Worm (Caenorhabditis elegans) whole organism, late embryonic: ENCODE results near the gene mog-5.

Experiments used
- F13H6.1 ChIP-seq: sonication (generic microtip); optimal IDR thresholded peaks from 2 replicates; lab custom pipeline; 2016; ENCODE audit warnings: missing genetic modification characterization, missing compliant biosample characterization
- K02D7.2 ChIP-seq: sonication (generic microtip); optimal IDR thresholded peaks from 2 replicates; lab custom pipeline; 2017; ENCODE audit warnings: mild to moderate bottlenecking, missing genetic modification characterization, missing compliant biosample characterization
- ama-1 ChIP-seq: fragments of 150-350 bp; optimal IDR thresholded peaks from 2 replicates; lab custom pipeline; 2014
- ceh-30 ChIP-seq: fragments of 150-350 bp; optimal IDR thresholded peaks from 2 replicates; lab custom pipeline; 2014; ENCODE audit warnings: missing biosample characterization, missing genetic modification characterization
- ceh-48 ChIP-seq: sonication (generic microtip); optimal IDR thresholded peaks from 2 replicates; lab custom pipeline; 2016; ENCODE audit warnings: missing genetic modification characterization, inconsistent platforms, missing compliant biosample characterization
- dmd-4 ChIP-seq: sonication (generic microtip); optimal IDR thresholded peaks from 2 replicates; lab custom pipeline; 2016; ENCODE audit warnings: borderline replicate concordance, missing genetic modification characterization, missing compliant biosample characterization
- madf-2 ChIP-seq: sonication (generic microtip); optimal IDR thresholded peaks from 2 replicates; lab custom pipeline; 2017; ENCODE audit warnings: missing genetic modification characterization, missing compliant biosample characterization
- nfya-1 ChIP-seq: sonication (generic microtip); optimal IDR thresholded peaks from 2 replicates; lab custom pipeline; 2017; ENCODE audit warnings: missing genetic modification characterization, mild to moderate bottlenecking, missing compliant biosample characterization, antibody characterized with exemption, moderate library complexity
- nhr-11 ChIP-seq: fragments of 150-350 bp; optimal IDR thresholded peaks from 2 replicates; lab custom pipeline; 2014; ENCODE audit warnings: missing biosample characterization, missing genetic modification characterization
- pha-4 ChIP-seq: fragments of 150-350 bp; optimal IDR thresholded peaks from 2 replicates; lab custom pipeline; 2018; ENCODE audit warnings: missing biosample characterization, missing genetic modification reagents, missing genetic modification characterization
- pqm-1 ChIP-seq: sonication (generic microtip); optimal IDR thresholded peaks from 2 replicates; lab custom pipeline; 2016; ENCODE audit warnings: missing genetic modification characterization, missing compliant biosample characterization

ce11 chrII:5351799-5352198 is 47.5 kb upstream of the mog-5 start, which contains the start of gene F09E5.7:
- TF ChIP-seq F13H6.1 (tag; lab: Kevin White, UChicago), result no peak
- TF ChIP-seq ceh-30, result no peak
- TF ChIP-seq dmd-4 (tag; lab: Kevin White, UChicago), result no peak
- TF ChIP-seq ceh-48 (tag; lab: Kevin White, UChicago), result no peak
- TF ChIP-seq madf-2, result no peak
- TF ChIP-seq ama-1, result no peak
- no peak for TF ChIP-seq nfya-1 (tag; lab: Kevin White, UChicago)
- TF ChIP-seq pha-4 (tag; lab: Kevin White, UChicago), result no peak
- TF ChIP-seq K02D7.2 (tag; lab: Kevin White, UChicago), result no peak
- TF ChIP-seq nhr-11 (tag; lab: Kevin White, UChicago), result no peak
- no peak for TF ChIP-seq pqm-1
